Worm (Caenorhabditis elegans): ENCODE measurements around the gene F15E6.9.

The F15E6.9 gene

DNA sequence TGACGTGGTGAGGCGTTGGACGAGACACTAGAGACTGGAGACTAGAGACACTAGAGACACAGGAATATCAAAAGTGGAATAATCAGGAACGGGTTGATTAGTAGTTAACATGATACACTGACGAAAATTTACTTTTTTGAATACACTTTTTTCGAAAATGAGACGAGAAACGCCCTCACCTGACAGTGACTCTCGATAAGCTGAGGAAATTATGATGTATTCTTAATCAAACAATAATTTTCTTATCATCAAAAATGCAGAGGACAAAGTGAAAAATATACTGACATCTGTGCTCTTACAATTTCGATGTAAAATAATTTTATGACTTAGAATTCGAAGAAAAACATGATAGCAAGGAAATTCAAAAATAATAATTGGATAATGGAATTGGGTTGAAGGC is 39.5 kb downstream of the F15E6.9 start:
- no peak for TF ChIP-seq ceh-82 (tag; optimal IDR thresholded peaks at IDR 0.05)
- peak; percentile 59 for TF ChIP-seq elt-2 (tag; optimal IDR thresholded peaks at IDR 0.05)
- no peak for TF ChIP-seq pax-3 (tag; optimal IDR thresholded peaks at IDR 0.05)
- no peak for TF ChIP-seq unc-98 (GFP tag; IDR thresholded peaks at IDR 0.05)
- no peak for TF ChIP-seq mep-1 (tag; optimal IDR thresholded peaks at IDR 0.05)
- TF ChIP-seq jun-1 (tag; optimal IDR thresholded peaks at IDR 0.05): peak; percentile 38
- TF ChIP-seq snu-23 (GFP tag; optimal IDR thresholded peaks at IDR 0.05): no peak
- TF ChIP-seq elt-3 (tag; optimal IDR thresholded peaks at IDR 0.05): no peak
- TF ChIP-seq fos-1 (tag; optimal IDR thresholded peaks at IDR 0.05): no peak
- no peak for TF ChIP-seq ets-5 (GFP tag; IDR thresholded peaks at IDR 0.05)

DNA sequence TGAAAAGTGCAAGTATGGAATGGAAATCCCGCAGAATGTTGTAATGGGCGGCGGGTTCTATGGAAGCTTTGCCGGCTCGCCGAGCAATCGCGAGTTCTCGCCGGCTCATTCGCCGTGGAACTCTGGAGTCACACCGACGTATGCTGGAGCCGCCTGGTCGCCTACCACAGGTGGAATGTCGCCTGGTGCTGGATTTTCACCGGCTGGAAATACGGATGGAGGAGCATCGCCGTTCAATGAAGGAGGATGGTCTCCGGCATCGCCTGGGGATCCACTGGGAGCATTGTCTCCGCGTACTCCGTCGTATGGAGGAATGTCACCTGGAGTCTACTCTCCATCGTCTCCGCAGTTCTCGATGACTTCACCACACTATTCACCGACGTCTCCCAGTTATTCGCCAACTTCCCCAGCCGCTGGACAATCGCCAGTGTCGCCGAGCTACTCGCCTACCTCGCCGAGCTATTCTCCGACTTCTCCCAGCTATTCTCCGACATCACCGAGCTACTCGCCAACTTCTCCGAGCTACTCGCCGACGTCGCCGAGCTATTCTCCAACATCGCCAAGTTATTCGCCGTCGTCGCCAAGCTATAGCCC is 43.8 kb downstream of the F15E6.9 start:
- TF ChIP-seq nhr-19 (GFP tag; conservative IDR thresholded peaks at IDR 0.05): no peak
- TF ChIP-seq ets-5 (GFP tag; IDR thresholded peaks at IDR 0.05): no peak
- no peak for TF ChIP-seq efl-1 (optimal IDR thresholded peaks at IDR 0.05)
- peak in 1 of 2 experiments; percentile 57 for TF ChIP-seq efl-1 (GFP tag; optimal IDR thresholded peaks at IDR 0.05 in 1 of 2)
- no peak for TF ChIP-seq nhr-90 (tag; optimal IDR thresholded peaks at IDR 0.05; ENCODE audit: poor library complexity)

ce11 chrIV:4247770-4248169 is 51.1 kb downstream of the F15E6.9 start, which contains the start of gene ama-1:
ama-1 (plus strand) TSS chrIV:4248070.
- no peak for TF ChIP-seq ets-5 (GFP tag; IDR thresholded peaks at IDR 0.05)
- no peak for TF ChIP-seq pqm-1 (tag; optimal IDR thresholded peaks at IDR 0.05)
- TF ChIP-seq ama-1 (optimal IDR thresholded peaks at IDR 0.05): no peak
- no peak for TF ChIP-seq elt-2 (tag; optimal IDR thresholded peaks at IDR 0.05)
- TF ChIP-seq xbp-1 (tag; optimal IDR thresholded peaks at IDR 0.05): no peak

ce11 chrIV:4247334-4247733 is 51.5 kb downstream of the F15E6.9 start:
- TF ChIP-seq ztf-11 (tag; optimal IDR thresholded peaks at IDR 0.05) (no peak), ceh-63 (GFP tag; optimal IDR thresholded peaks at IDR 0.05) (no peak), unc-98 (GFP tag; IDR thresholded peaks at IDR 0.05) (no peak), lin-14 (GFP tag; optimal IDR thresholded peaks at IDR 0.05) (peak; percentile 35), grh-1 (GFP tag; IDR thresholded peaks at IDR 0.05) (peak; percentile 86), ces-1 (GFP tag; optimal IDR thresholded peaks at IDR 0.05) (no peak), ceh-82 (tag; optimal IDR thresholded peaks at IDR 0.05) (peak; percentile 36 to 54 (median 52)), fkh-10 (GFP tag; optimal IDR thresholded peaks at IDR 0.05) (no peak), elt-3 (tag; optimal IDR thresholded peaks at IDR 0.05) (peak in 2 of 6 experiments; percentile 1 to 39), zip-4 (GFP tag; optimal IDR thresholded peaks at IDR 0.05) (no peak), C34B4.2 (tag; optimal IDR thresholded peaks at IDR 0.05) (no peak), snpc-4 (tag; optimal IDR thresholded peaks at IDR 0.05) (peak; percentile 40), nhr-76 (tag; optimal IDR thresholded peaks at IDR 0.05) (no peak), fkh-8 (tag; optimal IDR thresholded peaks at IDR 0.05) (peak; percentile 39), mdl-1 (tag; optimal IDR thresholded peaks at IDR 0.05) (peak in 1 of 2 experiments; percentile 19), nhr-12 (tag; optimal IDR thresholded peaks at IDR 0.05) (no peak), efl-1 (optimal IDR thresholded peaks at IDR 0.05) (peak; percentile 83 to 85), efl-1 (GFP tag; optimal IDR thresholded peaks at IDR 0.05 in 1 of 2) (peak; percentile 82 to 98), lin-15B (tag; optimal IDR thresholded peaks at IDR 0.05) (no peak), snu-23 (GFP tag; optimal IDR thresholded peaks at IDR 0.05) (peak; percentile 78), blmp-1 (tag; optimal IDR thresholded peaks at IDR 0.05) (no peak), F16B12.6 (tag; optimal IDR thresholded peaks at IDR 0.05) (peak; percentile 33), mef-2 (tag; optimal IDR thresholded peaks at IDR 0.05) (no peak), Y116A8C.19 (tag; optimal IDR thresholded peaks at IDR 0.05; ENCODE audit: borderline replicate concordance) (no peak), unc-30 (tag; optimal IDR thresholded peaks at IDR 0.05) (no peak), irx-1 (tag; optimal IDR thresholded peaks at IDR 0.05) (peak; percentile 36), sox-4 (tag; optimal IDR thresholded peaks at IDR 0.05) (no peak), nhr-47 (tag; optimal IDR thresholded peaks at IDR 0.05) (peak; percentile 70), ceh-88 (GFP tag; IDR thresholded peaks at IDR 0.05) (no peak), rnt-1 (tag; optimal IDR thresholded peaks at IDR 0.05) (peak; percentile 59), aha-1 (tag; optimal IDR thresholded peaks at IDR 0.05) (no peak), C04F5.9 (tag; optimal IDR thresholded peaks at IDR 0.05) (peak; percentile 10), nhr-20 (tag; optimal IDR thresholded peaks at IDR 0.05) (peak; percentile 59), mep-1 (tag; optimal IDR thresholded peaks at IDR 0.05) (peak; percentile 75), nhr-71 (tag; optimal IDR thresholded peaks at IDR 0.05) (peak; percentile 80), ets-5 (GFP tag; IDR thresholded peaks at IDR 0.05) (no peak), skn-1 (tag; optimal IDR thresholded peaks at IDR 0.05) (peak; percentile 56)
